Fruit fly (Drosophila melanogaster): ENCODE measurements around the gene CG6978.

The CG6978 gene

DNA sequence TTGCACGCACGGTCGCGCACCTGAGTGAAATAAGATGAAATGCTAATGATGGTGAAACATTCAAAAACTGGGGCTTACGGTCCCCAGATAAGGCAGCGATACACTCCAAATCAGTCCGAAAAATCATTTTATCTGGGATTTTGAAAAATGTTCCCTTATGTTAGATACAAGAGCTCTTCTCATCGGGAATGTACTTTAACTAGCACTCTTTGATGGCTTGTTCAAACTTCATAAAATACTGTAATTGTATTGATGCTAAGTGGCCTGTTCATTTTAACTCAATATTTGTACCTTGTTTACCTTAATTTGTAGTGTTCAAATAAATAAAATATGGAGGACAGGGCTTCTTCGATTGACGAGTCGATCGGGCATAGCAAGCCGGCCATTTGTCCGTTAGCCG is 41.8 kb downstream of the CG6978 start, which contains the start of gene CG12682:
CG12682 (plus strand) TSS at position 301 of the 400 bp plus-strand sequence.
- TF ChIP-seq CG11695 (GFP tag; IDR thresholded peaks at IDR 0.05), result no peak
- TF ChIP-seq pan (optimal IDR thresholded peaks at IDR 0.05), result no peak
- TF ChIP-seq pan (GFP tag; optimal IDR thresholded peaks at IDR 0.05 in 1 of 2, IDR thresholded peaks at IDR 0.05 in 1 of 2), result no peak
- TF ChIP-seq pnt (GFP tag; optimal IDR thresholded peaks at IDR 0.05), result no peak
- no peak for TF ChIP-seq CG34422 (GFP tag; IDR thresholded peaks at IDR 0.05)
- TF ChIP-seq CG6813 (GFP tag; optimal IDR thresholded peaks at IDR 0.05), result no peak
- TF ChIP-seq Sry-δ (GFP tag; optimal IDR thresholded peaks at IDR 0.05), result no peak

Measured in whole organism, embryonic.